Fruit fly (Drosophila melanogaster) whole organism, wandering third instar larva: ENCODE results near the gene hay.

Experiments used
- CG32264 ChIP-seq: fragments of 200-800 bp; sonication (Bioruptor generic); optimal IDR thresholded peaks from 2 replicates; lab custom pipeline; 2016; ENCODE audit warnings: missing biosample characterization, missing genetic modification characterization
- CrebA ChIP-seq: fragments of 200-800 bp; sonication (Bioruptor generic); optimal IDR thresholded peaks from 2 replicates; lab custom pipeline; 2016; ENCODE audit warnings: missing biosample characterization, mild to moderate bottlenecking, missing genetic modification characterization, borderline replicate concordance
- Dfd ChIP-seq: fragments of >200 bp; optimal IDR thresholded peaks from 2 replicates; lab custom pipeline; 2017; ENCODE audit warnings: missing biosample characterization, missing genetic modification characterization
- Dif ChIP-seq: fragments of 200-275, 200-300 bp; sonication (Bioruptor generic); optimal IDR thresholded peaks from 2 replicates; lab custom pipeline; 2018; ENCODE audit warnings: missing biosample characterization, missing genetic modification characterization; ENCODE audit not compliant: partially characterized antibody
- GATAd ChIP-seq: sonication (Bioruptor generic); optimal IDR thresholded peaks from 2 replicates; lab custom pipeline; 2016; ENCODE audit warnings: missing biosample characterization, missing genetic modification characterization
- HLH106 ChIP-seq: fragments of 200-800 bp; optimal IDR thresholded peaks from 3 replicates; lab custom pipeline; 2019; ENCODE audit warnings: missing biosample characterization, mild to moderate bottlenecking, missing genetic modification characterization, moderate library complexity
- Hnf4 ChIP-seq: fragments of 200-800 bp; sonication (Bioruptor generic); optimal IDR thresholded peaks from 2 replicates; lab custom pipeline; 2016; ENCODE audit warnings: missing biosample characterization, mild to moderate bottlenecking, missing genetic modification characterization
- Hr78 ChIP-seq: fragments of >200 bp; optimal IDR thresholded peaks from 2 replicates; lab custom pipeline; 2017; ENCODE audit warnings: missing biosample characterization, missing genetic modification characterization
- Hr83 ChIP-seq: fragments of 200-300 bp; sonication (Bioruptor generic); optimal IDR thresholded peaks from 2 replicates; lab custom pipeline; 2016; ENCODE audit warnings: missing biosample characterization, mild to moderate bottlenecking, missing genetic modification characterization, moderate library complexity; ENCODE audit not compliant: poor library complexity, severe bottlenecking
- Jra ChIP-seq: sonication (Bioruptor generic); optimal IDR thresholded peaks from 2 replicates; lab custom pipeline; 2016; ENCODE audit warnings: missing biosample characterization, missing genetic modification characterization
- Mio ChIP-seq: sonication (Bioruptor generic); optimal IDR thresholded peaks from 2 replicates; lab custom pipeline; 2016; ENCODE audit warnings: missing biosample characterization, missing genetic modification characterization
- Myc ChIP-seq: fragments of >200 bp; optimal IDR thresholded peaks from 2 replicates; lab custom pipeline; 2017
- N ChIP-seq: fragments of >200 bp; optimal IDR thresholded peaks from 2 replicates; lab custom pipeline; 2018; ENCODE audit warnings: missing biosample characterization, missing external identifiers, missing genetic modification characterization
- OdsH ChIP-seq: fragments of 200-800 bp; sonication (Bioruptor generic); optimal IDR thresholded peaks from 2 replicates; lab custom pipeline; 2016; ENCODE audit warnings: missing biosample characterization, mild to moderate bottlenecking, missing genetic modification characterization
- Rel ChIP-seq, 2 experiments: fragments of 200-800 bp; sonication (Bioruptor generic) in 1 of 2; optimal IDR thresholded peaks; 2 replicates in 1 of 2; 3 replicates in 1 of 2; lab custom pipeline; 2016 to 2019; ENCODE audit warnings: mild to moderate bottlenecking in 2 of 2, missing biosample characterization in 2 of 2, missing genetic modification characterization in 2 of 2, moderate library complexity in 1 of 2
- Sp1 ChIP-seq: fragments of 200-800 bp; sonication (Bioruptor generic); optimal IDR thresholded peaks from 3 replicates; lab custom pipeline; 2019; ENCODE audit warnings: missing biosample characterization, mild to moderate bottlenecking, missing genetic modification characterization, moderate library complexity
- Vsx2 ChIP-seq: fragments of 200-300, 225-300 bp; sonication (Bioruptor generic); optimal IDR thresholded peaks from 2 replicates; lab custom pipeline; 2018; ENCODE audit warnings: missing biosample characterization, missing genetic modification characterization; ENCODE audit not compliant: partially characterized antibody
- br ChIP-seq: fragments of 200-800 bp; sonication (Bioruptor generic); optimal IDR thresholded peaks from 2 replicates; lab custom pipeline; 2016; ENCODE audit warnings: missing biosample characterization, missing genetic modification characterization
- brk ChIP-seq: fragments of 200-800 bp; sonication (Bioruptor generic); optimal IDR thresholded peaks from 2 replicates; lab custom pipeline; 2016; ENCODE audit warnings: missing biosample characterization, mild to moderate bottlenecking, missing genetic modification characterization
- dl ChIP-seq, 2 experiments: fragments of 175-275, 200-275 bp in 1 of 2; fragments of 200-275 bp in 1 of 2; sonication (Bioruptor generic); optimal IDR thresholded peaks; lab custom pipeline; 2018; ENCODE audit warnings: mild to moderate bottlenecking in 2 of 2, missing biosample characterization in 2 of 2, missing genetic modification characterization in 2 of 2, moderate library complexity in 2 of 2; ENCODE audit not compliant: partially characterized antibody in 2 of 2, insufficient read depth in 1 of 2
- dmrt93B ChIP-seq: fragments of 200-800 bp; sonication (Bioruptor generic); optimal IDR thresholded peaks from 2 replicates; lab custom pipeline; 2018; ENCODE audit warnings: missing biosample characterization, mild to moderate bottlenecking, missing genetic modification characterization
- dsf ChIP-seq: sonication (Bioruptor generic); optimal IDR thresholded peaks from 2 replicates; lab custom pipeline; 2016; ENCODE audit warnings: missing biosample characterization, missing genetic modification characterization, borderline replicate concordance
- ey ChIP-seq: fragments of 200-800 bp; sonication (Bioruptor generic); optimal IDR thresholded peaks from 2 replicates; lab custom pipeline; 2016; ENCODE audit warnings: missing biosample characterization, missing genetic modification characterization
- foxo ChIP-seq, 2 experiments: fragments of 200-800 bp; sonication (Bioruptor generic); optimal IDR thresholded peaks; 2 replicates in 1 of 2; 3 replicates in 1 of 2; lab custom pipeline; 2016 to 2017; ENCODE audit warnings: missing biosample characterization in 2 of 2, missing genetic modification characterization in 2 of 2
- fru ChIP-seq: fragments of 200-800 bp; sonication (Bioruptor generic); optimal IDR thresholded peaks from 3 replicates; lab custom pipeline; 2016; ENCODE audit warnings: missing biosample characterization, mild to moderate bottlenecking, missing genetic modification characterization
- jim ChIP-seq: fragments of 175-275, 200-325 bp; sonication (Bioruptor generic); optimal IDR thresholded peaks from 2 replicates; lab custom pipeline; 2016; ENCODE audit warnings: missing biosample characterization, mild to moderate bottlenecking, missing genetic modification characterization
- lola ChIP-seq: fragments of >200 bp; optimal IDR thresholded peaks from 2 replicates; lab custom pipeline; 2017; ENCODE audit warnings: missing biosample characterization, missing genetic modification characterization
- pan ChIP-seq: fragments of >200 bp; optimal IDR thresholded peaks from 2 replicates; lab custom pipeline; 2017
- rgr ChIP-seq: fragments of 200-800 bp; sonication (Bioruptor generic); optimal IDR thresholded peaks from 3 replicates; lab custom pipeline; 2016; ENCODE audit warnings: missing biosample characterization, mild to moderate bottlenecking, missing genetic modification characterization
- sv ChIP-seq: fragments of 200-800 bp; sonication (Bioruptor generic); optimal IDR thresholded peaks from 3 replicates; lab custom pipeline; 2016; ENCODE audit warnings: missing biosample characterization, missing genetic modification characterization
- tai ChIP-seq: sonication (Bioruptor generic); optimal IDR thresholded peaks from 2 replicates; lab custom pipeline; 2016; ENCODE audit warnings: missing biosample characterization, missing genetic modification characterization
- usp ChIP-seq: fragments of >200 bp; optimal IDR thresholded peaks from 2 replicates; lab custom pipeline; 2017; ENCODE audit warnings: missing biosample characterization, missing genetic modification characterization
- woc ChIP-seq: sonication (Bioruptor generic); optimal IDR thresholded peaks from 2 replicates; lab custom pipeline; 2016; ENCODE audit warnings: missing biosample characterization, mild to moderate bottlenecking, missing genetic modification characterization

The hay gene

dm6 chr3L:10637819-10638218, 6.9 kb downstream of the hay start, which contains the start of gene Cnep1r2 (continued):
- TF ChIP-seq N (GFP tag; lab: Kevin White, UChicago): no peak
- peak; percentile 74 for TF ChIP-seq br (GFP tag; lab: Kevin White, UChicago)
- peak; percentile 69 for TF ChIP-seq Rel (GFP tag; optimal IDR thresholded peaks at IDR 0.05; lab: Kevin White, UChicago)
- peak; percentile 89 for TF ChIP-seq Rel (tag; optimal IDR thresholded peaks at IDR 0.05; lab: Kevin White, UChicago)

- no peak for TF ChIP-seq Dif (GFP tag; lab: Kevin White, UChicago)
- no peak for TF ChIP-seq tai (GFP tag; lab: Kevin White, UChicago)
- no peak for TF ChIP-seq brk (GFP tag; lab: Kevin White, UChicago)
- TF ChIP-seq Dfd (GFP tag; lab: Kevin White, UChicago): no peak
- TF ChIP-seq sv (GFP tag; lab: Kevin White, UChicago): no peak
- TF ChIP-seq jim (GFP tag; lab: Kevin White, UChicago): no peak
- no peak for TF ChIP-seq HLH106 (tag; lab: Kevin White, UChicago)
- TF ChIP-seq woc (GFP tag; lab: Kevin White, UChicago): no peak
- TF ChIP-seq Hr78 (GFP tag; lab: Kevin White, UChicago): no peak
- no peak for TF ChIP-seq foxo (GFP tag; optimal IDR thresholded peaks at IDR 0.05; lab: Kevin White, UChicago)
- TF ChIP-seq fru (GFP tag; lab: Kevin White, UChicago): no peak
- no peak for TF ChIP-seq Myc (lab: Kevin White, UChicago)
Measured at dm6 chr3L:10639440-10639839, 8.6 kb downstream of the hay start, which contains the start of gene CG18628. CG18628 (plus strand) TSS chr3L:10639740.

DNA sequence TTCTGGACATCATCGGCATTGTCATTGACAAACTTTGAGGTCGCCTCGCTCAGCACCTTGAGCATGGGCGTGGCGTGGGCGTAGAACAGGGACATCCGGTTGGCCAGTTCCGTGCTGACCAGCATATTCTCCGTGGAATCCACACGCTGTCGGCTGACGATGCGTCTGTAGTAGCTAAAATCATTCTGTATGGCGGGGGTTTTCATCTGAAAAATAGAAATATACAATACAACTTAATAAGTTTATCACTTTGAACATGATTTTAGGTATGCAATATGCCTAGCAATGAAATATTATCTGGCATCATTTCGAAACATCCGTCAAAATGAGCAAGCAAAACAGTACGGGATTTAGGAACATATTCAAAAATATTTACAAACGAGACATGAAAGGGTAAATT, 10.7 kb downstream of the hay start, which contains the start of gene CG14154:
CG14154 (plus strand) TSS at position 301 of the 400 bp plus-strand sequence.
- TF ChIP-seq dmrt93B (GFP tag; lab: Kevin White, UChicago) (no peak), usp (GFP tag; lab: Kevin White, UChicago) (no peak), sv (GFP tag; lab: Kevin White, UChicago) (no peak), HLH106 (tag; lab: Kevin White, UChicago) (no peak), Sp1 (no peak), Myc (lab: Kevin White, UChicago) (no peak), Dfd (GFP tag; lab: Kevin White, UChicago) (no peak), jim (GFP tag; lab: Kevin White, UChicago) (no peak), woc (GFP tag; lab: Kevin White, UChicago) (no peak), Rel (GFP tag; optimal IDR thresholded peaks at IDR 0.05; lab: Kevin White, UChicago) (no peak), Rel (tag; optimal IDR thresholded peaks at IDR 0.05; lab: Kevin White, UChicago) (no peak), Jra (GFP tag; lab: Kevin White, UChicago) (no peak), GATAd (no peak), lola (GFP tag; lab: Kevin White, UChicago) (no peak), CrebA (GFP tag; lab: Kevin White, UChicago) (no peak), ey (no peak), pan (lab: Kevin White, UChicago) (no peak), Vsx2 (GFP tag; lab: Kevin White, UChicago) (no peak), foxo (GFP tag; optimal IDR thresholded peaks at IDR 0.05; lab: Kevin White, UChicago) (no peak)

DNA sequence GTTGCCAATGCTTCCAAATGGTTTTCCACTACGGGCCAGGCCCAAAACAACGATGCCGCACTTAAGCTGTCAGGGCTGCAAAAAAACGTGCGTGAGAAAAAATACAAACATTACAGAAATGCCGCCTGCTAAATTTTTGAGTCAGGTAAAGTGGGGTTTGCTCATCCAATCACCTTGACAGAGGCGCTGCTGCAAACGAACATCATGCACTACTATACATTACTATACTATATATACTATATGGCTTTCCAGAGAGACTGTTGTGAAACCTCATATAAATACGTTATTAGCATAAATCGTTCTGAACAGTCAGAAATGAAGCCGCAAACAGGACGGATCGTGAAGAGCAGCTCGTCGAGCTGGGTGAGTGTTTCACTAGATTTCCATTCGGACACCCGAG, 12.3 kb downstream of the hay start, which contains the start of gene CG14153:
CG14153 (plus strand) TSS at position 301 of the 400 bp plus-strand sequence.
- TF ChIP-seq HLH106 (tag; lab: Kevin White, UChicago) (no peak), dmrt93B (GFP tag; lab: Kevin White, UChicago) (no peak), CrebA (GFP tag; lab: Kevin White, UChicago) (no peak), CG32264 (GFP tag; lab: Kevin White, UChicago) (no peak), dsf (GFP tag; lab: Kevin White, UChicago) (no peak), Hnf4 (GFP tag; lab: Kevin White, UChicago) (no peak), Jra (GFP tag; lab: Kevin White, UChicago) (no peak), N (GFP tag; lab: Kevin White, UChicago) (no peak), jim (GFP tag; lab: Kevin White, UChicago) (no peak), Mio (no peak), sv (GFP tag; lab: Kevin White, UChicago) (no peak), Sp1 (no peak), br (GFP tag; lab: Kevin White, UChicago) (no peak), lola (GFP tag; lab: Kevin White, UChicago) (no peak), Vsx2 (GFP tag; lab: Kevin White, UChicago) (no peak), OdsH (no peak)

DNA sequence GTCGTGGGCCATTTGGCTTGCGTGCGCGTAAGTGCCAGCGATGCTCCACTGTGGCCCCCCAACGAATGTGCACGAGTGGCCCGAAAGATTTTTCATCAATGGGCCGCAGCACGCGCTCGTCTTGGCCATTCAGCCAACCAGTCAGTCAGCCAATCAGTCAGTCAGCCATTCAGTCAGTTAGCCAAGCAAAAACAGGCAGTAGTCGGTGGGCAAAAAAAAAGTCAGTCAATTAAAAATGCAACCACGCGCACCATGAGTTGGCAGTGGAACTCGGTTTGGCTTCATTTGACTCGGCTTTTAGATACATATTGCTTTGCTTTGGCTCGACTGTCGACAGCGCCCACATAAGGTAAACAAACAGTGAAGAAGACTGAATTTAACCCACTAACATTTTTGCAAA, 15.1 kb downstream of the hay start:
- TF ChIP-seq rgr (GFP tag; lab: Kevin White, UChicago): no peak
- no peak for TF ChIP-seq dl (GFP tag; optimal IDR thresholded peaks at IDR 0.05; lab: Kevin White, UChicago; ENCODE audit: insufficient read depth in 1 of 2, partially characterized antibody in 2 of 2)
- TF ChIP-seq lola (GFP tag; lab: Kevin White, UChicago): no peak
- no peak for TF ChIP-seq Vsx2 (GFP tag; lab: Kevin White, UChicago)
- no peak for TF ChIP-seq Hr83 (GFP tag; lab: Kevin White, UChicago)
- no peak for TF ChIP-seq ey
